Fruit fly (Drosophila melanogaster) whole organism, embryonic: Measurements from ENCODE around the gene dgt6.
A peak's percentile ranks its signal among the peaks of the same experiment; 100 is the strongest.

ENCODE experiments used
- Atf6 ChIP-seq: fragments of 200-800 bp; sonication (Bioruptor generic); IDR thresholded peaks from 2 replicates; pipeline ENCODE4 v1.3.6; 2022; ENCODE audit warnings: missing biosample characterization, missing genetic modification characterization
- B-H1 ChIP-seq: fragments of 200-800 bp; sonication (Bioruptor generic); IDR thresholded peaks from 3 replicates; pipeline ENCODE4 v1.3.6; 2022; ENCODE audit warnings: missing biosample characterization, missing genetic modification characterization
- Bgb ChIP-seq: fragments of 200-800 bp; sonication (Bioruptor generic); IDR thresholded peaks from 2 replicates; pipeline ENCODE4 v1.3.6; 2022; ENCODE audit warnings: missing biosample characterization, missing genetic modification characterization; ENCODE audit not compliant: partially characterized antibody
- Blimp-1 ChIP-seq: fragments of 200-800 bp; sonication (Bioruptor generic); optimal IDR thresholded peaks from 3 replicates; lab custom pipeline; 2018; ENCODE audit warnings: missing biosample characterization, missing genetic modification characterization, mild to moderate bottlenecking, moderate library complexity, missing genetic modification reagents
- CG10321 ChIP-seq: fragments of 200-800 bp; sonication (Bioruptor generic); IDR thresholded peaks from 2 replicates; pipeline ENCODE4 v1.3.6; 2022; ENCODE audit warnings: missing biosample characterization, missing genetic modification characterization
- CG11560 ChIP-seq: fragments of 200-800 bp; sonication (Bioruptor generic); IDR thresholded peaks from 3 replicates; pipeline ENCODE4 v1.3.6; 2022; ENCODE audit warnings: missing biosample characterization, missing genetic modification characterization
- CG12744 ChIP-seq: fragments of 200-800 bp; sonication (Bioruptor generic); optimal IDR thresholded peaks from 2 replicates; lab custom pipeline; 2016; ENCODE audit warnings: missing biosample characterization, missing genetic modification characterization
- CG12942 ChIP-seq: fragments of 200-800 bp; sonication (Bioruptor generic); optimal IDR thresholded peaks from 3 replicates; lab custom pipeline; 2016; ENCODE audit warnings: missing biosample characterization, missing genetic modification characterization
- CG16813 ChIP-seq: fragments of 200-800 bp; sonication (Bioruptor generic); IDR thresholded peaks from 3 replicates; pipeline ENCODE4 v1.3.6; 2022; ENCODE audit warnings: missing biosample characterization, missing genetic modification characterization; ENCODE audit not compliant: partially characterized antibody
- CG17385 ChIP-seq: fragments of 200-800 bp; sonication (Bioruptor generic); optimal IDR thresholded peaks from 3 replicates; lab custom pipeline; 2018; ENCODE audit warnings: missing biosample characterization, mild to moderate bottlenecking, missing genetic modification characterization
- CG17568 ChIP-seq: fragments of 200-800 bp; sonication (Bioruptor generic); optimal IDR thresholded peaks from 2 replicates; lab custom pipeline; 2018; ENCODE audit warnings: missing biosample characterization, mild to moderate bottlenecking, missing genetic modification characterization, moderate library complexity
- CG18599 ChIP-seq: fragments of 200-800 bp; sonication (Bioruptor generic); optimal IDR thresholded peaks from 3 replicates; lab custom pipeline; 2017; ENCODE audit warnings: missing biosample characterization, missing genetic modification characterization, mild to moderate bottlenecking, moderate library complexity, missing genetic modification reagents
- CG33213 ChIP-seq: fragments of 200-800 bp; sonication (Bioruptor generic); optimal IDR thresholded peaks from 3 replicates; lab custom pipeline; 2016; ENCODE audit warnings: missing biosample characterization, missing genetic modification characterization
- CG4328 ChIP-seq: fragments of 200-800 bp; sonication (Bioruptor generic); optimal IDR thresholded peaks from 3 replicates; lab custom pipeline; 2017; ENCODE audit warnings: missing biosample characterization, missing genetic modification reagents, missing genetic modification characterization
- CG4730 ChIP-seq: fragments of 200-800 bp; sonication (Bioruptor generic); IDR thresholded peaks from 2 replicates; pipeline ENCODE4 v1.3.6; 2022; ENCODE audit warnings: missing biosample characterization, missing genetic modification characterization
- CG6175 ChIP-seq: fragments of 200-800 bp; sonication (Bioruptor generic); IDR thresholded peaks from 3 replicates; pipeline ENCODE4 v1.3.6; 2022; ENCODE audit warnings: missing biosample characterization, missing genetic modification characterization
- CG6254 ChIP-seq: fragments of 200-800 bp; sonication (Bioruptor generic); optimal IDR thresholded peaks from 3 replicates; lab custom pipeline; 2017; ENCODE audit warnings: mild to moderate bottlenecking, missing biosample characterization, missing genetic modification reagents, missing genetic modification characterization
- CG6272 ChIP-seq: fragments of 200-800 bp; sonication (Bioruptor generic); IDR thresholded peaks from 2 replicates; pipeline ENCODE4 v1.3.6; 2022; ENCODE audit warnings: missing biosample characterization, missing genetic modification characterization
- CG8089 ChIP-seq: fragments of 200-800 bp; sonication (Bioruptor generic); optimal IDR thresholded peaks from 3 replicates; lab custom pipeline; 2016; ENCODE audit warnings: missing biosample characterization, missing genetic modification characterization
- CG9727 ChIP-seq: fragments of 200-800 bp; sonication (Bioruptor generic); optimal IDR thresholded peaks from 3 replicates; lab custom pipeline; 2017; ENCODE audit warnings: missing biosample characterization, mild to moderate bottlenecking, missing genetic modification characterization
- CG9876 ChIP-seq: fragments of 200-800 bp; sonication (Bioruptor generic); optimal IDR thresholded peaks from 2 replicates; lab custom pipeline; 2016; ENCODE audit warnings: missing biosample characterization, missing genetic modification characterization
- CTCF ChIP-seq: fragments of 200-800 bp; sonication (Bioruptor generic); optimal IDR thresholded peaks from 2 replicates; lab custom pipeline; 2017; ENCODE audit warnings: missing biosample characterization, mild to moderate bottlenecking, missing genetic modification characterization, moderate library complexity
- Dad ChIP-seq: fragments of 200-800 bp; sonication (Bioruptor generic); optimal IDR thresholded peaks from 3 replicates; lab custom pipeline; 2016; ENCODE audit warnings: missing biosample characterization, missing genetic modification characterization
- E2f2 ChIP-seq: fragments of 200-800 bp; sonication (Bioruptor generic); IDR thresholded peaks from 2 replicates; pipeline ENCODE4 v1.3.6; 2022; ENCODE audit warnings: missing biosample characterization, missing genetic modification characterization
- HLH3B ChIP-seq: fragments of 200-800 bp; sonication (Bioruptor generic); IDR thresholded peaks from 2 replicates; pipeline ENCODE4 v1.3.6; 2022; ENCODE audit warnings: missing biosample characterization, missing genetic modification characterization
- HLHmδ ChIP-seq: fragments of 200-800 bp; sonication (Bioruptor generic); optimal IDR thresholded peaks from 2 replicates; lab custom pipeline; 2018; ENCODE audit warnings: missing biosample characterization, mild to moderate bottlenecking, missing genetic modification characterization, moderate library complexity
- HmgD ChIP-seq: fragments of 200-800 bp; sonication (Bioruptor generic); optimal IDR thresholded peaks from 3 replicates; lab custom pipeline; 2016; ENCODE audit warnings: missing biosample characterization, missing genetic modification characterization
- HmgZ ChIP-seq: fragments of 200-800 bp; sonication (Bioruptor generic); optimal IDR thresholded peaks from 2 replicates; lab custom pipeline; 2018; ENCODE audit warnings: missing biosample characterization, mild to moderate bottlenecking, missing genetic modification characterization
- Hr3 ChIP-seq: fragments of 200-800 bp; sonication (Bioruptor generic); optimal IDR thresholded peaks from 3 replicates; lab custom pipeline; 2016; ENCODE audit warnings: missing biosample characterization, missing genetic modification characterization
- Jarid2 ChIP-seq: fragments of 200-800 bp; sonication (Bioruptor generic); optimal IDR thresholded peaks from 3 replicates; lab custom pipeline; 2017; ENCODE audit warnings: mild to moderate bottlenecking, missing biosample characterization, missing genetic modification reagents, missing genetic modification characterization
- NC2β ChIP-seq: fragments of 200-800 bp; sonication (Bioruptor generic); optimal IDR thresholded peaks from 2 replicates; lab custom pipeline; 2016; ENCODE audit warnings: missing biosample characterization, missing genetic modification characterization
- Opbp ChIP-seq: fragments of 200-800 bp; sonication (Bioruptor generic); IDR thresholded peaks from 3 replicates; pipeline ENCODE4 v1.3.6; 2022; ENCODE audit warnings: missing biosample characterization, missing genetic modification characterization; ENCODE audit not compliant: partially characterized antibody
- PHDP ChIP-seq: fragments of 200-800 bp; sonication (Bioruptor generic); optimal IDR thresholded peaks from 3 replicates; lab custom pipeline; 2018; ENCODE audit warnings: missing biosample characterization, mild to moderate bottlenecking, missing genetic modification characterization, moderate library complexity
- Rx ChIP-seq: fragments of 200-800 bp; sonication (Bioruptor generic); IDR thresholded peaks from 2 replicates; pipeline ENCODE4 v1.3.6; 2022; ENCODE audit warnings: missing biosample characterization, missing genetic modification characterization
- Sry-β ChIP-seq: fragments of 200-800 bp; sonication (Bioruptor generic); optimal IDR thresholded peaks from 2 replicates; lab custom pipeline; 2018; ENCODE audit warnings: missing biosample characterization, mild to moderate bottlenecking, missing genetic modification characterization, moderate library complexity
- aop ChIP-seq: fragments of 200-800 bp; sonication (Bioruptor generic); IDR thresholded peaks from 2 replicates; pipeline ENCODE4 v1.3.6; 2022; ENCODE audit warnings: missing biosample characterization, missing genetic modification characterization
- az2 ChIP-seq: fragments of 200-800 bp; sonication (Bioruptor generic); optimal IDR thresholded peaks from 3 replicates; lab custom pipeline; 2016; ENCODE audit warnings: missing biosample characterization, missing genetic modification characterization
- esg ChIP-seq: fragments of 200-800 bp; sonication (Bioruptor generic); conservative IDR thresholded peaks from 2 replicates; pipeline ENCODE4 v1.3.6; 2022; ENCODE audit warnings: missing biosample characterization, missing genetic modification characterization
- ftz-f1 ChIP-seq: fragments of 200-800 bp; sonication (Bioruptor generic); optimal IDR thresholded peaks from 2 replicates; lab custom pipeline; 2016; ENCODE audit warnings: missing biosample characterization, missing genetic modification characterization
- kah ChIP-seq: fragments of 200-800 bp; sonication (Bioruptor generic); optimal IDR thresholded peaks from 2 replicates; lab custom pipeline; 2018; ENCODE audit warnings: missing biosample characterization, mild to moderate bottlenecking, missing genetic modification characterization
- luna ChIP-seq: fragments of 200-800 bp; sonication (Bioruptor generic); optimal IDR thresholded peaks from 2 replicates; lab custom pipeline; 2016; ENCODE audit warnings: missing biosample characterization, missing genetic modification characterization
- onecut ChIP-seq: fragments of 200-800 bp; sonication (Bioruptor generic); IDR thresholded peaks from 2 replicates; pipeline ENCODE4 v1.3.6; 2022; ENCODE audit warnings: missing biosample characterization, missing genetic modification characterization
- pnt ChIP-seq: fragments of 200-800 bp; sonication (Bioruptor generic); optimal IDR thresholded peaks from 3 replicates; lab custom pipeline; 2016; ENCODE audit warnings: missing biosample characterization, missing genetic modification characterization
- row ChIP-seq: fragments of 200-800 bp; sonication (Bioruptor generic); IDR thresholded peaks from 3 replicates; pipeline ENCODE4 v1.3.6; 2022; ENCODE audit warnings: missing biosample characterization, missing genetic modification characterization
- run ChIP-seq: fragments of 200-800 bp; sonication (Bioruptor generic); optimal IDR thresholded peaks from 3 replicates; lab custom pipeline; 2018; ENCODE audit warnings: missing biosample characterization, mild to moderate bottlenecking, missing genetic modification characterization
- sima ChIP-seq: fragments of 200-800 bp; sonication (Bioruptor generic); optimal IDR thresholded peaks from 2 replicates; lab custom pipeline; 2016; ENCODE audit warnings: missing biosample characterization, missing genetic modification characterization
- so ChIP-seq: fragments of 200-800 bp; sonication (Bioruptor generic); IDR thresholded peaks from 3 replicates; pipeline ENCODE4 v1.3.6; 2022; ENCODE audit warnings: missing biosample characterization, missing genetic modification characterization
- tll ChIP-seq, 2 experiments: fragments of 200-800 bp in 1 of 2; fragments of >200 bp in 1 of 2; sonication (Bioruptor generic) in 1 of 2; optimal IDR thresholded peaks; 2 replicates each; lab custom pipeline; 2017 to 2019; ENCODE audit warnings: missing biosample characterization in 2 of 2, missing genetic modification characterization in 2 of 2, mild to moderate bottlenecking in 1 of 2, moderate library complexity in 1 of 2
- wek ChIP-seq: fragments of 200-800 bp; sonication (Bioruptor generic); optimal IDR thresholded peaks from 3 replicates; lab custom pipeline; 2018; ENCODE audit warnings: missing biosample characterization, mild to moderate bottlenecking, missing genetic modification characterization, moderate library complexity
- wor ChIP-seq: fragments of 200-800 bp; sonication (Bioruptor generic); IDR thresholded peaks from 2 replicates; pipeline ENCODE4 v1.3.6; 2022; ENCODE audit warnings: missing biosample characterization, missing genetic modification characterization

The dgt6 gene

DNA sequence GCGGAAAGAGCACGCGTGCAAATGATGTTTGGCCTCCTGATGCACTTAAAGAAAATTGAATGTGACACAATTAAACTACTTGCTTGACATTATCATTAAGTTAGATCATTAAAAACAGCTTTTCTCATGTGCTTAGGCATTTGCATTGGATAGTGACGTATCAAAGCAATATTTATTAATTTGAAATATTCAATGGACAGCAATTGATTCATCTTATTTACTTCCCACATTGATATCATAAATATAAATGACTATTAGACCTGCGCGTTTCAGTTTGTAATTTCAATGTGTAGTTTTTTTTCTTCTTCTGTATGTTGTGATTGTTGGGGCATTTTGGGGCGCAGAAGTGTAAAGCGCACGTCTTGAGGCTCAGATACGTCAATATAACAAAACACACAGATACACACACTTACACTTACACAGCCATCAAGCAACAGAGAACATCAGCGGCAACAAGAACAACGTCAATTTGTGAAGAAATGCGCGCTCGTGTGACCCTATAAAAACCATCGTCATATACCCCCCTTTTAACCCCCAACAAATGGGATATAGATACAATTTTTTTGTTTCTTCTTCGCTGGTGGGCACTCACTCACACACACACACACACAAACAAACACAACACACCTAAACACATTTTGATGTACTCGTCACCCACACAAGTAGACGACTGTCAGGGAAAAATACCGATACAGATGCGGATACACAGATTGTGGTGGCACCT, 41.7 kb downstream of the dgt6 start (continued):
- TF ChIP-seq HLH3B (GFP tag; lab: Robert Waterston, UW) (peak; percentile 73), Hr3 (GFP tag; lab: Kevin White, UChicago) (peak; percentile 60), CG9727 (GFP tag; lab: Kevin White, UChicago) (peak; percentile 76), wek (GFP tag; lab: Kevin White, UChicago) (no peak), CG6175 (GFP tag; lab: Robert Waterston, UW) (no peak), CTCF (GFP tag; lab: Kevin White, UChicago) (no peak), CG4730 (GFP tag; lab: Robert Waterston, UW) (0 out of 2 replicates have a peak, but pooled peaks have one; percentile 17), CG4328 (GFP tag; lab: Kevin White, UChicago) (peak; percentile 11), onecut (GFP tag; lab: Robert Waterston, UW) (peak; percentile 35), CG11560 (tag; lab: Robert Waterston, UW) (no peak), CG18599 (GFP tag; lab: Kevin White, UChicago) (peak; percentile 82), CG8089 (GFP tag; lab: Kevin White, UChicago) (peak; percentile 9), CG9876 (no peak), CG17385 (GFP tag; lab: Kevin White, UChicago) (peak; percentile 55), kah (GFP tag; lab: Kevin White, UChicago) (no peak), CG33213 (GFP tag; lab: Kevin White, UChicago) (peak; percentile 38), wor (GFP tag; lab: Robert Waterston, UW) (peak; percentile 47), CG16813 (GFP tag; lab: Robert Waterston, UW) (no peak), aop (GFP tag; lab: Robert Waterston, UW) (no peak), B-H1 (GFP tag; lab: Robert Waterston, UW) (peak; percentile 44; the same call in 2 of the 3 replicates), esg (GFP tag; lab: Robert Waterston, UW) (peak; percentile 62), az2 (GFP tag; lab: Kevin White, UChicago) (peak; percentile 67), luna (GFP tag; lab: Kevin White, UChicago) (no peak), CG6254 (GFP tag; lab: Kevin White, UChicago) (peak; percentile 54), so (GFP tag; lab: Robert Waterston, UW) (peak; percentile 11; the same call in 2 of the 3 replicates), HmgZ (peak; percentile 26), Sry-β (GFP tag; lab: Kevin White, UChicago) (no peak), run (tag; lab: Kevin White, UChicago) (peak; percentile 41), E2f2 (GFP tag; lab: Robert Waterston, UW) (peak; percentile 27; the same call in 1 of the 2 replicates), CG12744 (GFP tag; lab: Kevin White, UChicago) (peak; percentile 20), Atf6 (GFP tag; lab: Robert Waterston, UW) (peak; percentile 58; the same call in 1 of the 2 replicates), HLHmδ (GFP tag; lab: Kevin White, UChicago) (no peak), Bgb (GFP tag; lab: Robert Waterston, UW) (no peak), pnt (peak; percentile 59), ftz-f1 (GFP tag; lab: Kevin White, UChicago) (no peak), Rx (GFP tag; lab: Robert Waterston, UW) (peak; percentile 51; the same call in 1 of the 2 replicates), Jarid2 (GFP tag; lab: Kevin White, UChicago) (peak; percentile 42), HmgD (GFP tag; lab: Kevin White, UChicago) (no peak), Blimp-1 (GFP tag; lab: Kevin White, UChicago) (peak; percentile 79), CG6272 (no peak), NC2β (GFP tag; lab: Kevin White, UChicago) (peak; percentile 33), CG10321 (GFP tag; lab: Robert Waterston, UW) (no peak), row (peak; percentile 77), Opbp (GFP tag; lab: Robert Waterston, UW) (no peak), CG17568 (peak; percentile 63), tll (GFP tag; optimal IDR thresholded peaks at IDR 0.05; lab: Kevin White, UChicago) (no peak), sima (GFP tag; lab: Kevin White, UChicago) (no peak), PHDP (tag; lab: Kevin White, UChicago) (peak; percentile 70), Dad (GFP tag; lab: Kevin White, UChicago) (peak; percentile 41), CG12942 (GFP tag; lab: Kevin White, UChicago) (peak; percentile 41)
